Worm (Caenorhabditis elegans) whole organism, L3 larva: Measurements from ENCODE around the gene C17F4.3.

ENCODE experiments used
- R02D3.7 ChIP-seq: fragments of 150-350 bp; optimal IDR thresholded peaks from 2 replicates; lab custom pipeline; 2014; ENCODE audit warnings: missing biosample characterization, missing genetic modification characterization
- ZK546.5 ChIP-seq: sonication (generic microtip); optimal IDR thresholded peaks from 2 replicates; lab custom pipeline; 2017; ENCODE audit warnings: missing biosample characterization, missing genetic modification characterization
- aly-2 ChIP-seq: fragments of 150-350 bp; optimal IDR thresholded peaks from 2 replicates; lab custom pipeline; 2014; ENCODE audit warnings: missing biosample characterization, missing genetic modification characterization
- ama-1 ChIP-seq: fragments of 150-350 bp; optimal IDR thresholded peaks from 2 replicates; lab custom pipeline; 2018
- ceh-28 ChIP-seq: fragments of 150-350 bp; optimal IDR thresholded peaks from 2 replicates; lab custom pipeline; 2014; ENCODE audit warnings: missing biosample characterization, missing genetic modification reagents, missing genetic modification characterization
- ceh-82 ChIP-seq: fragments of 150-350 bp; optimal IDR thresholded peaks from 2 replicates; lab custom pipeline; 2014; ENCODE audit warnings: missing biosample characterization, missing genetic modification characterization
- ceh-9 ChIP-seq: sonication (generic microtip); optimal IDR thresholded peaks from 2 replicates; lab custom pipeline; 2018; ENCODE audit warnings: missing biosample characterization, missing genetic modification characterization
- egl-27 ChIP-seq: sonication (generic microtip); optimal IDR thresholded peaks from 4 replicates; lab custom pipeline; 2017; ENCODE audit warnings: missing biosample characterization, missing genetic modification reagents, missing genetic modification characterization
- egl-5 ChIP-seq: fragments of 150-350 bp; optimal IDR thresholded peaks from 2 replicates; lab custom pipeline; 2017; ENCODE audit warnings: missing biosample characterization, missing genetic modification reagents, missing genetic modification characterization, inconsistent platforms
- elt-1 ChIP-seq: fragments of 150-350 bp; optimal IDR thresholded peaks from 2 replicates; lab custom pipeline; 2014; ENCODE audit warnings: missing biosample characterization, missing genetic modification characterization
- elt-2 ChIP-seq: sonication (generic microtip); optimal IDR thresholded peaks from 2 replicates; lab custom pipeline; 2016; ENCODE audit warnings: missing genetic modification reagents, mild to moderate bottlenecking, missing genetic modification characterization, missing compliant biosample characterization
- elt-3 ChIP-seq, 3 experiments: fragments of 150-350 bp in 1 of 3; sonication (generic microtip) in 2 of 3; optimal IDR thresholded peaks; 2 replicates in 2 of 3; 4 replicates in 1 of 3; lab custom pipeline; 2014 to 2017; ENCODE audit warnings: missing biosample characterization in 3 of 3, missing genetic modification characterization in 3 of 3
- fkh-10 ChIP-seq: sonication (generic microtip); optimal IDR thresholded peaks from 2 replicates; lab custom pipeline; 2017; ENCODE audit warnings: missing biosample characterization, missing genetic modification reagents, missing genetic modification characterization
- fkh-2 ChIP-seq: fragments of 150-350 bp; optimal IDR thresholded peaks from 2 replicates; lab custom pipeline; 2014; ENCODE audit warnings: missing biosample characterization, missing genetic modification reagents, missing genetic modification characterization
- fos-1 ChIP-seq: fragments of 150-350 bp; optimal IDR thresholded peaks from 2 replicates; lab custom pipeline; 2014; ENCODE audit warnings: missing biosample characterization, missing genetic modification characterization
- hmg-11 ChIP-seq: sonication (generic microtip); optimal IDR thresholded peaks from 2 replicates; lab custom pipeline; 2016; ENCODE audit warnings: missing genetic modification characterization, missing compliant biosample characterization
- jun-1 ChIP-seq: fragments of 150-350 bp; optimal IDR thresholded peaks from 2 replicates; lab custom pipeline; 2014; ENCODE audit warnings: missing biosample characterization, missing genetic modification reagents, missing genetic modification characterization
- lin-15B ChIP-seq: fragments of 150-350 bp; optimal IDR thresholded peaks from 2 replicates; lab custom pipeline; 2014; ENCODE audit warnings: missing biosample characterization, missing genetic modification characterization
- lsy-12 ChIP-seq: sonication (generic microtip); optimal IDR thresholded peaks from 2 replicates; lab custom pipeline; 2016; ENCODE audit warnings: mild to moderate bottlenecking, missing genetic modification characterization, missing compliant biosample characterization
- mdl-1 ChIP-seq: fragments of 150-350 bp; optimal IDR thresholded peaks from 2 replicates; lab custom pipeline; 2014; ENCODE audit warnings: missing biosample characterization, missing genetic modification characterization
- mml-1 ChIP-seq: fragments of 150-350 bp; sonication (generic microtip); optimal IDR thresholded peaks from 3 replicates; lab custom pipeline; 2014; ENCODE audit warnings: missing biosample characterization, missing genetic modification characterization
- nfya-1 ChIP-seq: sonication (generic microtip); optimal IDR thresholded peaks from 2 replicates; lab custom pipeline; 2017; ENCODE audit warnings: missing genetic modification characterization, mild to moderate bottlenecking, missing compliant biosample characterization, antibody characterized with exemption, moderate library complexity; ENCODE audit not compliant: insufficient read depth
- nhr-11 ChIP-seq: fragments of 150-350 bp; optimal IDR thresholded peaks from 2 replicates; lab custom pipeline; 2014; ENCODE audit warnings: missing biosample characterization, missing genetic modification characterization
- nhr-12 ChIP-seq: fragments of 150-350 bp; optimal IDR thresholded peaks from 2 replicates; lab custom pipeline; 2014; ENCODE audit warnings: missing biosample characterization, missing genetic modification characterization
- nhr-237 ChIP-seq: fragments of 150-350 bp; optimal IDR thresholded peaks from 2 replicates; lab custom pipeline; 2014; ENCODE audit warnings: missing biosample characterization, missing genetic modification characterization
- nhr-25 ChIP-seq: sonication (generic microtip); optimal IDR thresholded peaks from 2 replicates; lab custom pipeline; 2017; ENCODE audit warnings: missing biosample characterization, missing genetic modification characterization
- nhr-28 ChIP-seq: fragments of 150-350 bp; optimal IDR thresholded peaks from 2 replicates; lab custom pipeline; 2014; ENCODE audit warnings: missing biosample characterization, missing genetic modification characterization
- nhr-43 ChIP-seq: sonication (generic microtip); optimal IDR thresholded peaks from 2 replicates; lab custom pipeline; 2016; ENCODE audit warnings: mild to moderate bottlenecking, missing genetic modification characterization, missing compliant biosample characterization; ENCODE audit not compliant: poor library complexity, severe bottlenecking
- nhr-67 ChIP-seq: fragments of 150-350 bp; optimal IDR thresholded peaks from 2 replicates; lab custom pipeline; 2014; ENCODE audit warnings: missing biosample characterization, missing genetic modification characterization
- nhr-76 ChIP-seq: fragments of 150-350 bp; sonication (generic microtip); optimal IDR thresholded peaks from 5 replicates; lab custom pipeline; 2014; ENCODE audit warnings: missing biosample characterization, missing genetic modification characterization
- pha-4 ChIP-seq: fragments of 150-350 bp; optimal IDR thresholded peaks from 2 replicates; lab custom pipeline; 2014; ENCODE audit warnings: missing biosample characterization, missing genetic modification reagents, missing genetic modification characterization
- sea-2 ChIP-seq: fragments of 150-350 bp; sonication (generic microtip); optimal IDR thresholded peaks from 4 replicates; lab custom pipeline; 2014; ENCODE audit warnings: missing biosample characterization, missing genetic modification reagents, missing genetic modification characterization
- tbx-2 ChIP-seq: sonication (generic microtip); optimal IDR thresholded peaks from 2 replicates; lab custom pipeline; 2016; ENCODE audit warnings: mild to moderate bottlenecking, missing genetic modification characterization, missing compliant biosample characterization
- unc-62 ChIP-seq: fragments of 150-350 bp; sonication (generic microtip); optimal IDR thresholded peaks from 4 replicates; lab custom pipeline; 2014; ENCODE audit warnings: missing biosample characterization, missing genetic modification reagents, missing genetic modification characterization
- zag-1 ChIP-seq: fragments of 150-350 bp; optimal IDR thresholded peaks from 2 replicates; lab custom pipeline; 2014; ENCODE audit warnings: missing biosample characterization, missing genetic modification characterization
- ztf-11 ChIP-seq: fragments of 150-350 bp; optimal IDR thresholded peaks from 2 replicates; lab custom pipeline; 2014; ENCODE audit warnings: missing biosample characterization, missing genetic modification characterization
- ztf-4 ChIP-seq: fragments of 150-350 bp; optimal IDR thresholded peaks from 2 replicates; lab custom pipeline; 2014; ENCODE audit warnings: missing biosample characterization, missing genetic modification characterization

C17F4.3 gene

ce11 chrII:3264704-3265103 lies 24.4 kb downstream of the C17F4.3 start:
- TF ChIP-seq R02D3.7 (tag; lab: Kevin White, UChicago), result no peak
- TF ChIP-seq nhr-12 (tag; lab: Kevin White, UChicago), result no peak
- no peak for TF ChIP-seq hmg-11 (tag; lab: Kevin White, UChicago)
- no peak for TF ChIP-seq nfya-1 (tag; lab: Kevin White, UChicago)
- no peak for TF ChIP-seq fkh-2 (tag; lab: Kevin White, UChicago)
- no peak for TF ChIP-seq fos-1 (tag; lab: Kevin White, UChicago)
- TF ChIP-seq zag-1 (tag; lab: Kevin White, UChicago), result no peak
- no peak for TF ChIP-seq nhr-237 (tag; lab: Kevin White, UChicago)
- TF ChIP-seq mml-1, result no peak
- TF ChIP-seq lsy-12 (tag; lab: Kevin White, UChicago), result no peak
- no peak for TF ChIP-seq ZK546.5
- TF ChIP-seq elt-3 (tag; optimal IDR thresholded peaks at IDR 0.05; lab: Kevin White, UChicago), result no peak
- TF ChIP-seq sea-2, result no peak
- no peak for TF ChIP-seq egl-27 (tag; lab: Kevin White, UChicago)

DNA sequence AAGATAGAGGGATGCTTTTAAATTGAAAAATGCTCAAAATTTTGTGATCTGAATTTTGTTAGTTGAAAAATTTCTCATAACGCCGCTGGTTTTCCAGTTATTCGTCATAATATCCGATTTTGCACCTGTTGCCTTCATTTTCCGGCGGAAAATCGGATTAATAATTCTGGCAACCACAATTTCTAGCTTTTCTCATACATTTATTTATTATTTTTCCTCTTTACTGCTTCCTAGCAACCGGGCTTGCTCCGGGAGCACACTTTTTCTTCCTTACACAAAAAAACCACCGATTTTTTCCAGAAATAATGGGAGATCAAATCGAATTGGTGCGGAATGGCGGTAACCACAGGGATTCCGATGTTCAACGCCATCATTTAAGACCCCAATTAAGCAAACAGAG lies 27.1 kb downstream of the C17F4.3 start, which contains the start of gene F02E11.7:
Gene F02E11.7 (plus strand): TSS at position 301 of the 400 bp plus-strand sequence.
- TF ChIP-seq unc-62 (GFP tag; lab: Kevin White, UChicago) (no peak), tbx-2 (no peak), egl-5 (tag; lab: Kevin White, UChicago) (no peak), mml-1 (no peak), nhr-28 (no peak), elt-2 (tag; lab: Kevin White, UChicago) (no peak), nhr-25 (no peak), ceh-9 (tag; lab: Kevin White, UChicago) (no peak)

ce11 chrII:3267815-3268214 lies 27.5 kb downstream of the C17F4.3 start:
- no peak for TF ChIP-seq ama-1 (lab: Kevin White, UChicago)
- TF ChIP-seq ztf-11 (tag; lab: Kevin White, UChicago), result no peak
- no peak for TF ChIP-seq nhr-237 (tag; lab: Kevin White, UChicago)
- TF ChIP-seq nhr-11, result no peak
- TF ChIP-seq sea-2, result no peak
- no peak for TF ChIP-seq jun-1
- no peak for TF ChIP-seq fkh-2 (tag; lab: Kevin White, UChicago)
- TF ChIP-seq nfya-1 (tag; lab: Kevin White, UChicago), result peak; percentile 8
- TF ChIP-seq egl-5 (tag; lab: Kevin White, UChicago), result no peak
- no peak for TF ChIP-seq elt-1 (tag; lab: Kevin White, UChicago)
- TF ChIP-seq pha-4 (tag; lab: Kevin White, UChicago), result peak; percentile 17
- no peak for TF ChIP-seq lsy-12 (tag; lab: Kevin White, UChicago)
- no peak for TF ChIP-seq elt-2 (tag; lab: Kevin White, UChicago)
- no peak for TF ChIP-seq tbx-2

ce11 chrII:3270598-3270997 lies 30.3 kb downstream of the C17F4.3 start:
- TF ChIP-seq unc-62 (GFP tag; lab: Kevin White, UChicago), result no peak
- no peak for TF ChIP-seq fkh-10
- TF ChIP-seq nhr-25, result no peak
- no peak for TF ChIP-seq nhr-76 (tag; lab: Kevin White, UChicago)
- TF ChIP-seq lin-15B (tag; lab: Kevin White, UChicago), result no peak
- TF ChIP-seq ztf-4 (tag; lab: Kevin White, UChicago), result no peak
- TF ChIP-seq ceh-9 (tag; lab: Kevin White, UChicago), result no peak
- TF ChIP-seq nhr-67 (tag; lab: Kevin White, UChicago), result no peak
- no peak for TF ChIP-seq zag-1 (tag; lab: Kevin White, UChicago)
- TF ChIP-seq nhr-43 (tag; lab: Kevin White, UChicago), result no peak
- no peak for TF ChIP-seq nfya-1 (tag; lab: Kevin White, UChicago)
- no peak for TF ChIP-seq ceh-82 (tag; lab: Kevin White, UChicago)
- TF ChIP-seq ceh-28 (tag; lab: Kevin White, UChicago), result no peak
- TF ChIP-seq nhr-12 (tag; lab: Kevin White, UChicago), result no peak

DNA sequence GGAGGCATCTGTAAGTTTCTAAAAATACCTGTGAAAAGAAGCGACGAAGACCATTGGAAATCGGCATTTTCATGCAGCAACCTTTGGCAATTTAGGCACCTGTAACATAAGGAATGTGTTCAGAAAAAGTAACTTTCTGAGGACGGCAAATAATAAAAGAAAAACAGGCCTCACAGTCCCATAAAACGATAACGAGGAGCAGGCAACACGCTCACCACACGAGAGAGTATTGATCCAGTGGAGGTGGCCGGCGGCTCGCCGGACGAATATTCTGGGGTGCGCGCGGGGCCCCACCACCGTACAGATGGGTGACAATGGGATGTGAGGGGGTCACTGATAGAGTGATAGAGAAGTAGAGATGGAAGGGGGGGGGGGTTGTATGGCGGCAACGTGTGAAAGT lies 34.6 kb downstream of the C17F4.3 start, which contains the start of gene F02E11.3:
Gene F02E11.3 (minus strand): TSS at position 101 of the 400 bp plus-strand sequence.
- no peak for TF ChIP-seq lin-15B (tag; lab: Kevin White, UChicago)
- no peak for TF ChIP-seq aly-2 (tag; lab: Kevin White, UChicago)
- TF ChIP-seq elt-1 (tag; lab: Kevin White, UChicago), result no peak
- TF ChIP-seq nfya-1 (tag; lab: Kevin White, UChicago), result no peak
- TF ChIP-seq mdl-1 (tag; lab: Kevin White, UChicago), result no peak
- no peak for TF ChIP-seq fkh-2 (tag; lab: Kevin White, UChicago)
- no peak for TF ChIP-seq nhr-237 (tag; lab: Kevin White, UChicago)
- no peak for TF ChIP-seq R02D3.7 (tag; lab: Kevin White, UChicago)
- TF ChIP-seq unc-62 (GFP tag; lab: Kevin White, UChicago), result no peak
